Worm (Caenorhabditis elegans): Measurements from ENCODE around the gene C06G3.8.
A peak's percentile ranks its signal among the peaks of the same experiment; 100 is the strongest.

Gene C06G3.8

DNA sequence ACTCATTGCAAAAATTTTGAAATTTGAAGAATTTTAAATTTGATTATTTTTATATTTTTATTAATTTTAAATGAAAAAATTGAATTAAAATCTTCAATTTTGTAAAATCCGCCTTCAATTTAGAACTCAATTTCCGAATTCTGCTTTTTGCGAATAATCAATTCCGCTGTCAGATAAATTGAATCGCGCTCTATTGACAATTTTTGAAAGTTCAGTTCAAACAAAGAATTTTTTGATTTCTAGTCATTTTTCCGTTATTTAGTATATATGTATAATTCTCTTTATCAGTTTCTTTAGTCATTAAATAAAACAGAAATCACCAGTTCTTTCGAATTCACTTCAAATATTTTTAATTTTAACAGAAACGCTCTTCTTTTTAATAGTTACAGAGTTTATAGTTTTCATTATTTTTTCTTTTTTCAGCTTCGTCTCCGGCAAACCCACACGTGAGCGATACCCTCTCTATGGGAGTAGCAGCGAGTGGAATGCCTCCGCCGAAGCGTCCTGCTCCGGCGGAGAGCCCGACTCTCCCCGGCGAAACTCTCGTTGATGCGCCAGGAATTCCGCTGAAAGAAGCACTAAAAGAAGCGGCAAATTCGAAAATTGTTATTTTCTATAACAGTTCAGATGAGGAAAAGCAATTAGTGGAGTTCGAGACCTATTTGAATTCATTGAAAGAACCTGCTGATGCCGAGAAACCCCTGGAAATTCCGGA is 19.5 kb downstream of the C06G3.8 start:
- TF ChIP-seq mml-1 (tag; optimal IDR thresholded peaks at IDR 0.05): no peak
- no peak for TF ChIP-seq ceh-16 (tag; optimal IDR thresholded peaks at IDR 0.05)
- TF ChIP-seq unc-39 (tag; optimal IDR thresholded peaks at IDR 0.05): no peak
- peak; percentile 50 for TF ChIP-seq pha-4 (tag; optimal IDR thresholded peaks at IDR 0.05)
- peak; percentile 18 for TF ChIP-seq nfya-1 (tag; optimal IDR thresholded peaks at IDR 0.05; ENCODE audit: insufficient read depth)
- peak; percentile 24 for TF ChIP-seq lin-15B (tag; optimal IDR thresholded peaks at IDR 0.05)
- TF ChIP-seq ama-1 (optimal IDR thresholded peaks at IDR 0.05): no peak
- no peak for TF ChIP-seq nhr-11 (tag; optimal IDR thresholded peaks at IDR 0.05)
- no peak for TF ChIP-seq mdl-1 (tag; optimal IDR thresholded peaks at IDR 0.05)
- no peak for TF ChIP-seq ZK546.5 (tag; optimal IDR thresholded peaks at IDR 0.05)
- TF ChIP-seq elt-2 (tag; optimal IDR thresholded peaks at IDR 0.05): peak; percentile 18
- TF ChIP-seq lin-39 (tag; optimal IDR thresholded peaks at IDR 0.05): no peak
- TF ChIP-seq fkh-10 (GFP tag; optimal IDR thresholded peaks at IDR 0.05): no peak
- no peak for TF ChIP-seq hmg-11 (tag; optimal IDR thresholded peaks at IDR 0.05)
- TF ChIP-seq nhr-23 (tag; optimal IDR thresholded peaks at IDR 0.05): no peak
- no peak for TF ChIP-seq egl-5 (tag; optimal IDR thresholded peaks at IDR 0.05)

ce11 chrIV:7012214-7012613 is 20.1 kb downstream of the C06G3.8 start:
- TF ChIP-seq ZK546.5 (tag; optimal IDR thresholded peaks at IDR 0.05) (no peak), skn-1 (tag; optimal IDR thresholded peaks at IDR 0.05) (no peak), daf-12 (tag; optimal IDR thresholded peaks at IDR 0.05) (no peak), nhr-23 (tag; optimal IDR thresholded peaks at IDR 0.05) (no peak), fkh-10 (GFP tag; optimal IDR thresholded peaks at IDR 0.05) (no peak), lin-15B (tag; optimal IDR thresholded peaks at IDR 0.05) (no peak), aly-2 (tag; optimal IDR thresholded peaks at IDR 0.05) (no peak), mml-1 (tag; optimal IDR thresholded peaks at IDR 0.05) (no peak), nhr-43 (tag; optimal IDR thresholded peaks at IDR 0.05; ENCODE audit: poor library complexity, severe bottlenecking) (no peak)

ce11 chrIV:7011728-7012127 is 20.6 kb downstream of the C06G3.8 start, which contains the start of gene trxr-1:
Gene trxr-1, plus strand, starts transcription at chrIV:7011954.
- TF ChIP-seq sea-2 (GFP tag; optimal IDR thresholded peaks at IDR 0.05) (no peak), nhr-67 (tag; optimal IDR thresholded peaks at IDR 0.05) (no peak), nhr-77 (tag; optimal IDR thresholded peaks at IDR 0.05) (no peak), ceh-28 (tag; optimal IDR thresholded peaks at IDR 0.05) (no peak), hmg-11 (tag; optimal IDR thresholded peaks at IDR 0.05) (peak; percentile 15)

- TF ChIP-seq ztf-4 (tag; optimal IDR thresholded peaks at IDR 0.05) (no peak), unc-39 (tag; optimal IDR thresholded peaks at IDR 0.05) (no peak), jun-1 (tag; optimal IDR thresholded peaks at IDR 0.05) (no peak), aly-2 (tag; optimal IDR thresholded peaks at IDR 0.05) (no peak), nhr-43 (tag; optimal IDR thresholded peaks at IDR 0.05; ENCODE audit: poor library complexity, severe bottlenecking) (no peak), nhr-76 (tag; optimal IDR thresholded peaks at IDR 0.05) (no peak), lin-15B (tag; optimal IDR thresholded peaks at IDR 0.05) (no peak), lin-39 (tag; optimal IDR thresholded peaks at IDR 0.05) (no peak)
Observed at ce11 chrIV:7010835-7011234, 21.5 kb downstream of the C06G3.8 start, which contains the start of gene C25A8.1. Gene C25A8.1, plus strand, starts transcription at chrIV:7011135.

DNA sequence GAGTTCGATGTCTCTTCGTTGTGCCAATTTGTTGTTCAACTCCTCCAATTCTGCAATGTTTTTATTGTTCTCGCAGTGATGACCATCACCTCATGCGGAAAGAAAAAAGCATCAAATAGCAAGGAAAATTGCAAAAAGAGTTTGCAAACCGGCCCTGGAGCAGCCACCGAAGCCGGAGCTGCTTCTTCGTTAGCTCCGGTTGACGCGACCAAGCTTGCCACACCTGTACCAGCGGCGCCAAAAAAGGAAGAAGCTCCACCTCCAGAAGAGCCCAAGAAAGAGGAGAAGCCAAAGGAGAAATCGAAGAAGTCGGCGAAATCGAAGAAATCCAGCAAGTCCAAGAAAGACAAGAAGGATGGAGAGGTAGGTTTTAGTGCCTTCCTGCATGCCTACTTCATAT is 22.2 kb downstream of the C06G3.8 start:
- TF ChIP-seq nhr-43 (tag; optimal IDR thresholded peaks at IDR 0.05; ENCODE audit: poor library complexity, severe bottlenecking) (no peak), egl-27 (tag; optimal IDR thresholded peaks at IDR 0.05) (no peak), nhr-77 (tag; optimal IDR thresholded peaks at IDR 0.05) (no peak), ceh-82 (tag; optimal IDR thresholded peaks at IDR 0.05) (no peak), pqm-1 (tag; optimal IDR thresholded peaks at IDR 0.05) (no peak)

- TF ChIP-seq lin-39 (tag; optimal IDR thresholded peaks at IDR 0.05): no peak
- TF ChIP-seq aly-2 (tag; optimal IDR thresholded peaks at IDR 0.05): no peak
- TF ChIP-seq ztf-4 (tag; optimal IDR thresholded peaks at IDR 0.05): no peak
- no peak for TF ChIP-seq eor-1 (tag; optimal IDR thresholded peaks at IDR 0.05)
- TF ChIP-seq ceh-9 (tag; optimal IDR thresholded peaks at IDR 0.05): no peak
- no peak for TF ChIP-seq nhr-43 (tag; optimal IDR thresholded peaks at IDR 0.05; ENCODE audit: poor library complexity, severe bottlenecking)
- no peak for TF ChIP-seq lin-15B (tag; optimal IDR thresholded peaks at IDR 0.05)
- no peak for TF ChIP-seq fkh-10 (GFP tag; optimal IDR thresholded peaks at IDR 0.05)
- no peak for TF ChIP-seq nhr-11 (tag; optimal IDR thresholded peaks at IDR 0.05)
- TF ChIP-seq R02D3.7 (tag; optimal IDR thresholded peaks at IDR 0.05): no peak
- no peak for TF ChIP-seq ZK546.5 (tag; optimal IDR thresholded peaks at IDR 0.05)
- TF ChIP-seq nhr-237 (tag; optimal IDR thresholded peaks at IDR 0.05): no peak
- no peak for TF ChIP-seq ama-1 (optimal IDR thresholded peaks at IDR 0.05)
- TF ChIP-seq pqm-1 (tag; optimal IDR thresholded peaks at IDR 0.05): no peak
- no peak for TF ChIP-seq unc-39 (tag; optimal IDR thresholded peaks at IDR 0.05)
- no peak for TF ChIP-seq snpc-4 (tag; optimal IDR thresholded peaks at IDR 0.05)
Observed at ce11 chrIV:7009531-7009930, 22.8 kb downstream of the C06G3.8 start, which contains the start of gene C25A8.2. Gene C25A8.2, plus strand, starts transcription at chrIV:7009831.

All from whole organism, L3 larva.